Fruit fly (Drosophila melanogaster): ENCODE results near the gene nab.
A peak's percentile ranks its signal among the peaks of the same experiment; 100 is the strongest.

nab gene

DNA sequence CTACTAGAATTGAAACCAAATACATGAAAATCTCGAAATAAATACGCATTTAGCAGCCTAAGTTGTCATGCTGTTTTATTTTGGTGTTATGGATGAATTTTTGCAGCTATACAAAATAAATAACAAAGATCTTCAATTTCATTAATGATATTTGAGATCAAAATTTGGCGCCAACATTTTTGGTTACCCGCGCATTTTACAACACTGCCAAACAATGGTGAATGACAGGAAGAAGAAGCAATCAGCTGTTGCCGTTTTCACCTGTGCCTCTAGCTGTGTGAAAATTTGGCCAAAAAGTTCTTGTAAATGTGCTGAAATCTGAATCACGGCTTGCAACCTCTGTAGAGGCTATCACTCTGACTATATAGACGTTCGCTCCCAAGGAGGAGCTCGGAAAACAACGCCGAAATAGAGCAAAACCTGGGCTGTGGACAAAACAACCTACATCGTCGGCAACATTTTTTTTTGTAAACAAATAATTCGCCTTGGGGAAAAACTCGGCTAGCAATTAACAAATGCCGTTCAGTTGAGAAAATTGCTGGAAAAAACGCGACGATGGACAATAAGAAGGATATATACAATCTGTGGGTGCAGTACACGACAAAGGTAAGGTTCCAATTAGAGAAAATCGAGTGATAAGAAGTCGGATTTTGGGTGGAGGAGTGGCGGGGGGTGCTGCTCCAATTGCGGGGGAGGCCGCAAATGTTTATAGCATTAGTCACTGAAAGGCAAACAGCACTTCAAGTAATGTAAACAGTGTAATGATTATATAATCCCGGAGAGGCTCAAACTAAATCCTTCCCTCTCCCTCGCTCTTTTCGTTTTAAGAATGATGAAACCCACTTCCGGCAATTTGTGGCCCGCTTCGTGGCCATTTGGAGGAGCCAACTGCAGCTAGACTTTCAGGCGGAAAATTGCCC is 33.3 kb upstream of the nab start, which contains the start of gene CG43367 (continued):
- no peak for TF ChIP-seq Atf3 (GFP tag; optimal IDR thresholded peaks at IDR 0.05)
- no peak for TF ChIP-seq CG17361 (GFP tag; IDR thresholded peaks at IDR 0.05)
- TF ChIP-seq CG18476 (GFP tag; optimal IDR thresholded peaks at IDR 0.05), result no peak
- no peak for TF ChIP-seq CG6813 (GFP tag; optimal IDR thresholded peaks at IDR 0.05)
- TF ChIP-seq HLH4C (GFP tag; IDR thresholded peaks at IDR 0.05; ENCODE audit: partially characterized antibody), result no peak
- TF ChIP-seq CG7987 (GFP tag; optimal IDR thresholded peaks at IDR 0.05), result no peak
- TF ChIP-seq ERR (GFP tag; optimal IDR thresholded peaks at IDR 0.05), result no peak
- TF ChIP-seq CG13424 (tag; optimal IDR thresholded peaks at IDR 0.05), result no peak
- TF ChIP-seq CG10267 (tag; optimal IDR thresholded peaks at IDR 0.05), result peak; percentile 96
- TF ChIP-seq sima (GFP tag; optimal IDR thresholded peaks at IDR 0.05), result no peak
- TF ChIP-seq bcd (GFP tag; optimal IDR thresholded peaks at IDR 0.05), result no peak
- peak; percentile 32; the same call in 1 of the 2 replicates for TF ChIP-seq CG32532 (GFP tag; IDR thresholded peaks at IDR 0.05)
- no peak for TF ChIP-seq CG9609 (GFP tag; optimal IDR thresholded peaks at IDR 0.05)
- no peak for TF ChIP-seq trem (tag; optimal IDR thresholded peaks at IDR 0.05)
- no peak for TF ChIP-seq Asciz (GFP tag; optimal IDR thresholded peaks at IDR 0.05)
- no peak for TF ChIP-seq CG3163 (GFP tag; optimal IDR thresholded peaks at IDR 0.05)
- TF ChIP-seq gro (GFP tag; optimal IDR thresholded peaks at IDR 0.05), result no peak
- no peak for TF ChIP-seq Six4 (GFP tag; optimal IDR thresholded peaks at IDR 0.05)
- TF ChIP-seq CG33557 (GFP tag; optimal IDR thresholded peaks at IDR 0.05), result no peak
- TF ChIP-seq MTF-1 (GFP tag; optimal IDR thresholded peaks at IDR 0.05; ENCODE audit: borderline replicate concordance), result peak; percentile 6
- TF ChIP-seq CG12659 (GFP tag; optimal IDR thresholded peaks at IDR 0.05), result no peak
- no peak for TF ChIP-seq fd3F (GFP tag; optimal IDR thresholded peaks at IDR 0.05)
- no peak for TF ChIP-seq ato (GFP tag; IDR thresholded peaks at IDR 0.05; ENCODE audit: partially characterized antibody)
- TF ChIP-seq pum (GFP tag; optimal IDR thresholded peaks at IDR 0.05), result no peak
- no peak for TF ChIP-seq Hr51 (GFP tag; optimal IDR thresholded peaks at IDR 0.05)
- peak; percentile 45 for TF ChIP-seq YL-1 (GFP tag; optimal IDR thresholded peaks at IDR 0.05)
- no peak for TF ChIP-seq CG11456 (GFP tag; IDR thresholded peaks at IDR 0.05)
- TF ChIP-seq dpn (GFP tag; optimal IDR thresholded peaks at IDR 0.05), result peak in 1 of 2 experiments; percentile 40
- TF ChIP-seq ftz-f1 (GFP tag; optimal IDR thresholded peaks at IDR 0.05), result no peak
- 0 out of 2 replicates have a peak, but pooled peaks have one; percentile 21 for TF ChIP-seq klu (GFP tag; IDR thresholded peaks at IDR 0.05)
- no peak for TF ChIP-seq CG31224 (GFP tag; IDR thresholded peaks at IDR 0.05)
- no peak for TF ChIP-seq BtbVII (GFP tag; optimal IDR thresholded peaks at IDR 0.05)
- TF ChIP-seq Spps (tag; optimal IDR thresholded peaks at IDR 0.05), result no peak
- TF ChIP-seq Aef1 (GFP tag; IDR thresholded peaks at IDR 0.05), result no peak
- no peak for TF ChIP-seq CG17802 (tag; optimal IDR thresholded peaks at IDR 0.05)
- TF ChIP-seq ewg (GFP tag; optimal IDR thresholded peaks at IDR 0.05), result no peak
- TF ChIP-seq CG15514 (GFP tag; optimal IDR thresholded peaks at IDR 0.05), result peak; percentile 29
- peak; percentile 0 for TF ChIP-seq CG9797 (GFP tag; optimal IDR thresholded peaks at IDR 0.05)
- TF ChIP-seq CG2875 (GFP tag; optimal IDR thresholded peaks at IDR 0.05), result no peak
- no peak for TF ChIP-seq CG11093 (GFP tag; IDR thresholded peaks at IDR 0.05)
- no peak for TF ChIP-seq kah (GFP tag; optimal IDR thresholded peaks at IDR 0.05)
- TF ChIP-seq Scr (GFP tag; IDR thresholded peaks at IDR 0.05; ENCODE audit: partially characterized antibody), result no peak
- no peak for TF ChIP-seq chinmo (GFP tag; IDR thresholded peaks at IDR 0.05; ENCODE audit: partially characterized antibody)
- TF ChIP-seq ind (GFP tag; optimal IDR thresholded peaks at IDR 0.05), result no peak
- TF ChIP-seq CG15479 (GFP tag; optimal IDR thresholded peaks at IDR 0.05), result no peak
- TF ChIP-seq CG3847 (GFP tag; IDR thresholded peaks at IDR 0.05), result peak; percentile 56
- peak; percentile 77 for TF ChIP-seq sr (GFP tag; IDR thresholded peaks at IDR 0.05)
- no peak for TF ChIP-seq CG6791 (GFP tag; IDR thresholded peaks at IDR 0.05; ENCODE audit: partially characterized antibody)

Data from whole organism, embryonic.